Worm (Caenorhabditis elegans) whole organism, dauer: ENCODE measurements around the gene nhr-281.

Source experiments
- unc-62 ChIP-seq: sonication (generic microtip); optimal IDR thresholded peaks from 2 replicates; lab custom pipeline; 2017; ENCODE audit warnings: missing biosample characterization, missing genetic modification reagents, missing genetic modification characterization

The nhr-281 gene

ce11 chrX:14118762-14119161 lies 5.5 kb upstream of the nhr-281 start:
- no peak for TF ChIP-seq unc-62

DNA sequence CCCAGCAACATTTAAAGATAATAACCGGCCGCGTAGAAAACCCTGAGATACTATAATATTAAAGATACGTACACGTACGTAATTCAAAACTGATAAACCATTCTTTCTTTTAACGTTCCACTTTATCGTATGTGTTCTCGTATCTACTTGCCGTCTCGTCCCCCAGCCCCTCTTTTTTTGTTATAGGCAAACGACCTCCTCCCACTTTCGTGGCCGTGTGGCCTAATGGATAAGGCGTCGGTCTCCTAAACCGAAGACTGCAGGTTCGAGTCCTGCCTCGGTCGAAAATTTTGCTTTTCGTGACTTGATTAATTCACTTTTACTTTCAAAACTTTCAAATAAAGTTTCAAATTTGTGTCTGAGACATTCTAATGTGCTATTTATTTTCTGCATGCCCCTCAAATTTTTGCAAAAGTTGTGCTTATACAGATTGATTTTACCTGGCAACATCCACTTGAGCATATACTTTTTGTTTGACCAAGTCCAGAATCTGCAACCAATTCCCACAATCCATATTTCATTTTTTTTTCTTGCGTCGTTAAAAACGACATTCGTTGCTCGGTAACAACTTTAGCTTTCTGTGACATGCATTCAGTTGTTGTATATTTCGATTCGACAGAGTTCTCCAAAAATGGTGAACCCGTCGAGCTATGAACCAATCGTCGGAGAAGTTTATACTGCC lies 2.4 kb upstream of the nhr-281 start, which contains the start of gene F28H6.7:
F28H6.7 (plus strand) TSS at position 632 of the 682 bp plus-strand sequence.
- no peak for TF ChIP-seq unc-62

- TF ChIP-seq unc-62 = no peak
Observed at ce11 chrX:14108245-14108644, 5.0 kb downstream of the nhr-281 start, which contains the start of gene F16B12.7. Gene F16B12.7 (plus strand): TSS chrX:14108545.

ce11 chrX:14102474-14102873 lies 10.8 kb downstream of the nhr-281 start:
- TF ChIP-seq unc-62 = no peak

ce11 chrX:14101986-14102385 lies 11.3 kb downstream of the nhr-281 start, which contains the start of gene F16B12.6:
Gene F16B12.6 (plus strand): TSS chrX:14102316.
- no peak for TF ChIP-seq unc-62

DNA sequence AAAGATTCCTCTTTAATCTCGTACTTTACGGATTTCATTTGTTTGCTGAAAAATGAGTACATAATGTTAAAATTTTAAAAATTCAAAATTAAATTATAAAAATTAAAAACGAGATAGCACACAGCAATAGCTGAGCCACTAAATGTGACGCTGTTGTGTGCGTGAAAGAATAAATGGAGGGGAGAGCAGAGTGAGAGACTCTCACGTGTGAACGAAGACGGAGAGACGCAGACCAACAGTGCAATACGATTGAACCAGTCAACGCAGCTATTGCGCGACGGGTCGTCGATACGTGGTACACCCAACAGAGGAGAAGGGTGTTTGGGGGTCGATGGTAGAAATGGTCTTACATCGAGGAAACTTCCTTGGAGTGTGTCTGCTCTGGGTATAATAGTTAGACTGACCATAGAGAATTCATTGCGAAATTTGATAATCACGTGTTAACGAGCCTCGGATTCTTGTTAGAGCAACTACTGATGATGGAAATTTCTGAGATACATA lies 14.6 kb downstream of the nhr-281 start, which contains the start of gene F16B12.4:
F16B12.4 (minus strand) TSS at position 51 of the 501 bp plus-strand sequence.
- TF ChIP-seq unc-62 = no peak

- TF ChIP-seq unc-62 = no peak
Observed at ce11 chrX:14090990-14091389, 22.3 kb downstream of the nhr-281 start.

- TF ChIP-seq unc-62 = no peak
Observed at ce11 chrX:14090089-14090488, 23.2 kb downstream of the nhr-281 start, which contains the start of gene dsl-4. Gene dsl-4 (plus strand): TSS chrX:14090389.

- no peak for TF ChIP-seq unc-62
Observed at ce11 chrX:14085208-14085607, 28.0 kb downstream of the nhr-281 start, which contains the start of gene F16B12.1. Gene F16B12.1 (plus strand): TSS chrX:14085508.

DNA sequence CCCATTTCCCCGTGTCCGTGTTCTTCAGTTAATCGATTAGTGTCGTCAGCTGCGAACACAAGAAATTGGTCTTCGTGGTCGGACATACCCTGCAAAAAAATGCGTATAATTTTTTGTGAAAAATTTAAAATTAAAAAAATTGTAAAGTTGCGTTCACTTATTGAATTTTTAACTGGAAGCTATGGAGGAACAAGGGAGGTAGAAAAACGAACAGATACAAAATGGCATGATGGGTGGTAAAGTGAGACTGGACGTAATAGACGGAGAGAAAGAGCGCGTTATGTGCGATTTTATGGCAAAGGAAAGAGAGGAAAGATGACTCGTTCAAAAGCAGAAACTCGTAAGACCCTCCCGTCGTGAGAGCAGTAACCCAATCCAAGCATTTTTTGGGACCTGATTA lies 29.0 kb downstream of the nhr-281 start, which contains the start of gene C33G3.6:
C33G3.6 (minus strand) TSS at position 101 of the 400 bp plus-strand sequence.
- no peak for TF ChIP-seq unc-62

ce11 chrX:14078574-14078973 lies 34.7 kb downstream of the nhr-281 start, which contains the start of gene C33G3.5:
Gene C33G3.5 (minus strand): TSS chrX:14078674.
- no peak for TF ChIP-seq unc-62

DNA sequence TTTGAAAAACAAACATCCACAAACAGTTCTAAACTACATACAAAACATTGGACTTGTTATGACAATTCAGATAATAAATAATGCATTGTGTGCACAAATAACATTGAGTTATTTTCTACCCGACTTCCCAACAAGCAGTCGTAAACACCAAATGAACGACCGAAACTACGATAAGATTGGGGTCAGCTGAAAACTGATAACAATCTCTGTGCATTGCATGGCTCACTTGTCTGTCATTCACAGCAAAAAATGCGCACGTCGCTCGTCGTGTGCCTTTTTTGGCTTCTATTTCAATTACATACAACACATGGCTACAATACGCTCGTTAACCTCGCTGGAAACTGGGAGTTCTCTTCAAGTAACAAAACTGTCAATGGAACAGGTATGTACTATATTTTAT lies 42.3 kb downstream of the nhr-281 start, which contains the start of gene C33G3.4:
C33G3.4 (plus strand) TSS at position 213 of the 400 bp plus-strand sequence.
- TF ChIP-seq unc-62 = no peak

- TF ChIP-seq unc-62 = no peak
Observed at ce11 chrX:14069528-14069927, 43.7 kb downstream of the nhr-281 start.

DNA sequence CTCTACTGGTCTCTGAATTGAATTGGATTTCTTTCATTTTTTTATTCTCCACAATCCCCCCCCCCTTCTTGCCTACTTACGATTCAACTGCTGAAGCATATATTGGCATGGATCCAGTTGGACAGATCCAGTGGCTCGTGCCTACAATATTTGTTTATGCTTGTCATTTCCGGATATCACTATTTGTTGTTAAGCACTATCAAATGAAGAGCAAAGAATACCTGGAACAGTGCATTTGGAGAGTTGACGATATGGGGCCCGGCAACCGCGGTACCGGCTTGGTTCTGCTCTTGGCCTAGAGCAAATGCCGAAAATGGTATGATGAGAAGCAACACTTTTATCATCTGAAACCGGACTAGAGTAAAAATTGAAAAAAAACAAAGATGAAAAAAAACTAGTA lies 45.6 kb downstream of the nhr-281 start, which contains the start of gene lgc-21:
lgc-21 (minus strand) TSS at position 344 of the 400 bp plus-strand sequence.
- TF ChIP-seq unc-62 = no peak

DNA sequence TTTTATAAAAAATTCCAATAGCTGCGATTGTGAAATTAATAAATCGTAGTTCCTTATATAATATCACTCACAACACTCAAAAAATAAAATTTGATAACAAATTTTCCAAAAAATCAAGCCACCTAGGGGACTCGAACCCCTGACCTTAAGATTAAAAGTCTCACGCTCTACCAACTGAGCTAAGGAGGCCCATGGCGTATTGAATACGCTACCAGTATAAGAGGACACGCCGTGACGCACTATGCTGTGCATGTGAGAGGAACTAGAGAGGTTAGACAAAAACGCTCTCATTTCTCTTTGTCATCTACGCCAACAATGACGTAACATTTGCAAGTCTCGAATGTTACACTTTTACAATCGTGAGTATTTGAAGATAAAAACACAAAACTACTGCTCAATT lies 49.4 kb downstream of the nhr-281 start:
- TF ChIP-seq unc-62 = no peak

DNA sequence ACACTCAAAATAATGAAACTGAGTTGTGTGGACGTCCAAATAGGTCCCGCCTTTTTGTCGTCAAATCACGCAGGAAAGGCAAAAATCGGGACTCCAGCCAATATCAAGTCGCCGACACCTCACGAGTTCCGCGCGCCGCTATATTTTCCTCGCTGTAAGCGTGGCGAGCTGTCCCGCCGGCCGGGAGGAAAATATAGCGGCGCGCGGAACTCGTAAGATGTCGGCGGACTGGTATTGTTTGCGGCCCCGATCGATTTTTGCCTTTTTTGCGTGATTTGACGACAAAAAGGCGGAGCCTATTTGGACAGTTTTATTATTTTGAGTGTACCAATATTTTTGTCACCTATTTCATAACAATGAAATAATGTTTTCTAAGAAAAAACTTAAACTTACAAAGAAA lies 50.5 kb downstream of the nhr-281 start:
- no peak for TF ChIP-seq unc-62
